Worm (Caenorhabditis elegans) whole organism, L4 larva: ENCODE results near the gene F11A10.5.

Experiments used
- D1046.2 ChIP-seq: fragments of 200-800 bp; sonication (Bioruptor generic); IDR thresholded peaks from 2 replicates; pipeline ENCODE4 v1.3.6; 2022; ENCODE audit warnings: missing genetic modification characterization, missing compliant biosample characterization
- F10B5.3 ChIP-seq: sonication (generic microtip); optimal IDR thresholded peaks from 2 replicates; lab custom pipeline; 2016; ENCODE audit warnings: mild to moderate bottlenecking, missing genetic modification characterization, missing compliant biosample characterization
- R02D3.7 ChIP-seq: fragments of 150-350 bp; sonication (generic microtip); optimal IDR thresholded peaks from 3 replicates; lab custom pipeline; 2014; ENCODE audit warnings: missing biosample characterization, missing genetic modification characterization
- Y75B8A.6 ChIP-seq: fragments of 200-800 bp; sonication (Bioruptor generic); IDR thresholded peaks from 2 replicates; pipeline ENCODE4 v1.3.6; 2022; ENCODE audit warnings: missing genetic modification reagents, missing genetic modification characterization, missing compliant biosample characterization
- ZK337.2 ChIP-seq: fragments of 200-800 bp; sonication (Bioruptor generic); IDR thresholded peaks from 2 replicates; pipeline ENCODE4 v1.3.6; 2022; ENCODE audit warnings: missing genetic modification reagents, missing genetic modification characterization, missing compliant biosample characterization
- ZK546.5 ChIP-seq, 2 experiments: sonication (generic microtip); optimal IDR thresholded peaks; 2 replicates each; lab custom pipeline; 2017; ENCODE audit warnings: missing biosample characterization in 2 of 2, missing genetic modification characterization in 2 of 2
- aha-1 ChIP-seq: fragments of 150-350 bp; peaks from one replicate; lab custom pipeline; 2014; ENCODE audit warnings: missing biosample characterization, missing genetic modification characterization
- arid-1 ChIP-seq: fragments of 200-800 bp; sonication (Bioruptor generic); conservative IDR thresholded peaks from 2 replicates; pipeline ENCODE4 v1.3.6; 2022; ENCODE audit warnings: missing genetic modification reagents, missing genetic modification characterization, missing compliant biosample characterization
- ceh-20 ChIP-seq: fragments of 200-800 bp; sonication (Bioruptor generic); IDR thresholded peaks from 2 replicates; pipeline ENCODE4 v1.3.6; 2022; ENCODE audit warnings: missing genetic modification reagents, missing genetic modification characterization, missing compliant biosample characterization
- ceh-28 ChIP-seq: fragments of 150-350 bp; optimal IDR thresholded peaks from 2 replicates; lab custom pipeline; 2014; ENCODE audit warnings: missing biosample characterization, missing genetic modification reagents, missing genetic modification characterization
- ceh-62 ChIP-seq: sonication (generic microtip); optimal IDR thresholded peaks from 2 replicates; lab custom pipeline; 2017; ENCODE audit warnings: missing biosample characterization, missing genetic modification characterization
- ces-1 ChIP-seq: fragments of 150-350 bp; sonication (generic microtip); optimal IDR thresholded peaks from 4 replicates; lab custom pipeline; 2014; ENCODE audit warnings: missing biosample characterization, missing genetic modification reagents, missing genetic modification characterization
- daf-12 ChIP-seq: fragments of 150-350 bp; optimal IDR thresholded peaks from 2 replicates; lab custom pipeline; 2014; ENCODE audit warnings: missing biosample characterization, missing genetic modification reagents, missing genetic modification characterization
- dmd-8 ChIP-seq: fragments of 200-800 bp; sonication (Bioruptor generic); IDR thresholded peaks from 2 replicates; pipeline ENCODE4 v1.3.6; 2022; ENCODE audit warnings: missing genetic modification characterization, missing compliant biosample characterization
- hlh-11 ChIP-seq: fragments of 200-800 bp; sonication (Bioruptor generic); optimal IDR thresholded peaks from 2 replicates; lab custom pipeline; 2018; ENCODE audit warnings: mild to moderate bottlenecking, missing genetic modification characterization, missing compliant biosample characterization
- hmg-1.1 ChIP-seq: fragments of 200-800 bp; sonication (Bioruptor generic); IDR thresholded peaks from 2 replicates; pipeline ENCODE4 v1.3.6; 2022; ENCODE audit warnings: missing genetic modification reagents, missing genetic modification characterization, missing compliant biosample characterization
- lin-15B ChIP-seq: fragments of 150-350 bp; sonication (generic microtip); optimal IDR thresholded peaks from 3 replicates; lab custom pipeline; 2014; ENCODE audit warnings: missing biosample characterization, missing genetic modification characterization
- lin-39 ChIP-seq: fragments of 150-350 bp; optimal IDR thresholded peaks from 2 replicates; lab custom pipeline; 2014; ENCODE audit warnings: missing biosample characterization, missing genetic modification reagents, missing genetic modification characterization
- lir-3 ChIP-seq: sonication (generic microtip); optimal IDR thresholded peaks from 2 replicates; lab custom pipeline; 2016; ENCODE audit warnings: mild to moderate bottlenecking, missing genetic modification characterization, missing compliant biosample characterization
- mdl-1 ChIP-seq, 2 experiments: fragments of 150-350 bp in 1 of 2; sonication (generic microtip) in 1 of 2; optimal IDR thresholded peaks; 2 replicates each; lab custom pipeline; 2014 to 2017; ENCODE audit warnings: missing biosample characterization in 2 of 2, missing genetic modification characterization in 2 of 2
- mes-2 ChIP-seq: sonication (generic microtip); optimal IDR thresholded peaks from 2 replicates; lab custom pipeline; 2016; ENCODE audit warnings: missing genotype, mild to moderate bottlenecking, missing genetic modification characterization, missing compliant biosample characterization; ENCODE audit not compliant: poor library complexity, severe bottlenecking
- nhr-111 ChIP-seq: fragments of 200-800 bp; sonication (Bioruptor generic); optimal IDR thresholded peaks from 2 replicates; lab custom pipeline; 2018; ENCODE audit warnings: mild to moderate bottlenecking, missing genetic modification characterization, missing compliant biosample characterization
- nhr-25 ChIP-seq: sonication (generic microtip); optimal IDR thresholded peaks from 2 replicates; lab custom pipeline; 2017; ENCODE audit warnings: missing genetic modification characterization, mild to moderate bottlenecking, missing compliant biosample characterization, antibody characterized with exemption, moderate library complexity, borderline replicate concordance; ENCODE audit not compliant: insufficient read depth
- nhr-41 ChIP-seq: fragments of 200-800 bp; sonication (Bioruptor generic); IDR thresholded peaks from 2 replicates; pipeline ENCODE4 v1.3.6; 2022; ENCODE audit warnings: missing genetic modification reagents, missing genetic modification characterization, missing compliant biosample characterization
- nhr-6 ChIP-seq: fragments of 150-350 bp; optimal IDR thresholded peaks from 2 replicates; lab custom pipeline; 2014; ENCODE audit warnings: missing biosample characterization, missing genetic modification characterization
- pha-4 ChIP-seq, 2 experiments: fragments of 150-350 bp in 1 of 2; fragments of 200-800 bp in 1 of 2; sonication (Bioruptor generic) in 1 of 2; IDR thresholded peaks in 1 of 2; optimal IDR thresholded peaks in 1 of 2; 2 replicates each; pipeline versions ENCODE4 v1.3.6 to Lab custom; 2014 to 2022; ENCODE audit warnings: missing genetic modification characterization in 2 of 2, missing genetic modification reagents in 2 of 2, missing biosample characterization in 1 of 2, missing compliant biosample characterization in 1 of 2
- php-3 ChIP-seq: fragments of 200-800 bp; sonication (Bioruptor generic); IDR thresholded peaks from 2 replicates; pipeline ENCODE4 v1.3.6; 2022; ENCODE audit warnings: missing genetic modification reagents, missing genetic modification characterization, missing compliant biosample characterization
- rbr-2 ChIP-seq: sonication (generic microtip); optimal IDR thresholded peaks from 2 replicates; lab custom pipeline; 2016; ENCODE audit warnings: missing genotype, missing genetic modification characterization, missing compliant biosample characterization
- saeg-2 ChIP-seq: fragments of 200-800 bp; sonication (Bioruptor generic); IDR thresholded peaks from 2 replicates; pipeline ENCODE4 v1.3.6; 2022; ENCODE audit warnings: missing genetic modification reagents, missing genetic modification characterization, missing compliant biosample characterization
- skn-1 ChIP-seq: fragments of 150-350 bp; optimal IDR thresholded peaks from 2 replicates; lab custom pipeline; 2014; ENCODE audit warnings: missing biosample characterization, missing genetic modification characterization
- spr-3 ChIP-seq: fragments of 200-800 bp; sonication (Bioruptor generic); optimal IDR thresholded peaks from 2 replicates; lab custom pipeline; 2018; ENCODE audit warnings: mild to moderate bottlenecking, missing genetic modification characterization, missing compliant biosample characterization
- tra-1 ChIP-seq: fragments of 200-800 bp; sonication (Bioruptor generic); IDR thresholded peaks from 2 replicates; pipeline ENCODE4 v1.3.6; 2022; ENCODE audit warnings: missing genetic modification reagents, missing genetic modification characterization, missing compliant biosample characterization
- unc-39 ChIP-seq: sonication (generic microtip); optimal IDR thresholded peaks from 2 replicates; lab custom pipeline; 2017; ENCODE audit warnings: missing biosample characterization, missing genetic modification characterization
- unc-62 ChIP-seq, 3 experiments: fragments of 150-350 bp in 1 of 3; sonication (generic microtip); optimal IDR thresholded peaks in 2 of 3; peaks in 1 of 3; 1 replicate in 1 of 3; 2 replicates in 2 of 3; lab custom pipeline; 2014 to 2017; ENCODE audit warnings: missing biosample characterization in 3 of 3, missing genetic modification characterization in 3 of 3, missing genetic modification reagents in 3 of 3, missing genotype in 1 of 3
- zfp-2 ChIP-seq: sonication (generic microtip); optimal IDR thresholded peaks from 2 replicates; lab custom pipeline; 2016; ENCODE audit warnings: mild to moderate bottlenecking, missing genetic modification characterization, missing compliant biosample characterization
- zip-2 ChIP-seq: fragments of 150-350 bp; optimal IDR thresholded peaks from 2 replicates; lab custom pipeline; 2014; ENCODE audit warnings: missing biosample characterization, missing genetic modification characterization
- ztf-7 ChIP-seq: fragments of 150-350 bp; optimal IDR thresholded peaks from 2 replicates; lab custom pipeline; 2014; ENCODE audit warnings: missing biosample characterization, missing genetic modification characterization

F11A10.5 gene

DNA sequence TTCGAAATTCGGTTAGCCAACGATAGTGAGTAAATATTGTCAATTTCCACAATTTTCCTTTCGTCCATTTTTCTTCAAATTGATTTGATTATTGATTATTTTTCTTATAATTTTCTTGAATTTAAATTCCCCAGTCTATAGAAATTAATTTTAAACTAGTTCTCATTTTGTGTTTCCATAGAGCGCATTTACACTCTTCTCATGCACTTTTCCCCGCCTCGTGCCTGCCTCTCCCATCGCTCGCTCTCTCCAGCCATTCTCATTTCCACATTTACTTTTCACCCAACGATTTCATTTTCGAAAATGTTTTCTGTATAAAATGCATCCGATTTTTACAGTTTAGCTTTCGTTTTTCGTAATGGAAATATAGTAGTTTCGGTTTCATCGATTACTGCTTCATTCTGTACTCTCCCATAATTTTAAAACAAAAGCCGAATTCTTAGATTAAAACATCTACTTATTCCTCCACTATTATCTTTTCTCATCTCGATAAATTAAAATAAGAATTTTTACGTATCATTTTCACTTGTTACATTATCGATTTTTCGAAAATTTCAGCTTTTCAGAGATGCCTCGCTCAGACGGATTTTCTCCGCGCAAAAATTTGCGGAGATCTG lies 14.9 kb upstream of the F11A10.5 start, which contains the start of gene lex-1 (continued):
- no peak for TF ChIP-seq ceh-20 (GFP tag; lab: Robert Waterston, UW)
- no peak for TF ChIP-seq rbr-2
- no peak for TF ChIP-seq dmd-8 (GFP tag; lab: Robert Waterston, UW)
- TF ChIP-seq ceh-62 (tag; lab: Kevin White, UChicago), result no peak

DNA sequence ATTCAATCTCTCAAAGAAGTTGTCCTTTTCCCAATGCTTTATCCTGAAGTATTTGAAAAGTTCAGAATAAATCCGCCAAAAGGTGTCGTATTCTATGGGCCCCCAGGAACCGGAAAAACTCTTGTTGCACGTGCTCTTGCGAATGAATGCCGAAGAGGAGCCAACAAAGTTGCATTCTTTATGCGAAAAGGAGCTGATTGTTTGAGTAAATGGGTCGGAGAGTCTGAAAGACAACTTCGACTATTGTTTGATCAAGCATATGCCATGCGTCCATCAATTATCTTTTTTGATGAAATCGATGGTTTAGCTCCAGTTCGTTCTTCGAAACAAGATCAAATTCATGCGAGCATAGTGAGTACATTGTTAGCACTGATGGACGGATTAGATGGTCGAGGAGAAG lies 13.1 kb upstream of the F11A10.5 start:
- TF ChIP-seq unc-62 (GFP tag; optimal IDR thresholded peaks at IDR 0.05 in 1 of 2; lab: Kevin White, UChicago) (peak in 1 of 2 experiments; percentile 63), unc-62 (tag; optimal IDR thresholded peaks at IDR 0.05; lab: Kevin White, UChicago) (no peak), saeg-2 (GFP tag; lab: Robert Waterston, UW) (no peak)

DNA sequence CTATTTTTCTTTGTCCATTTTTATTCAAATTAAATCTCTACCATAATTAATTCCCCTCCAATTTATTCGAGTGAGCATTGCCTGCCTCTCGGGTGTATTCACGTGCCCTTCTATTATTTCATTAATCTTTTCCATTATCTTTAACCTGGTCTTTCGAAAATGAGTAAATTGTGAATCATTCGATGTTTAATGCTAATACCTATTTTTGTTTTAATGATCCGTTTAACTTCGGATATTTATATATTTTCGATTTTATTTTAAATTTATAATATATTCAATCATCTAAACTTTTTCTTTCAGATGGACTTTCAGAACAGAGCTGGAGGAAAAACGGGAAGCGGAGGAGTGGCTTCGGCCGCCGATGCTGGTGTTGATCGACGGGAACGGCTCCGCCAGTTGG lies 9.7 kb upstream of the F11A10.5 start, which contains the start of gene repo-1:
repo-1 (plus strand) TSS at position 301 of the 400 bp plus-strand sequence.
- TF ChIP-seq aha-1, result peak; percentile 71
- TF ChIP-seq php-3, result no peak
- 0 out of 2 replicates have a peak, but pooled peaks have one; percentile 11 for TF ChIP-seq pha-4 (GFP tag; IDR thresholded peaks at IDR 0.05; lab: Robert Waterston, UW)
- TF ChIP-seq pha-4 (tag; optimal IDR thresholded peaks at IDR 0.05; lab: Kevin White, UChicago), result no peak

DNA sequence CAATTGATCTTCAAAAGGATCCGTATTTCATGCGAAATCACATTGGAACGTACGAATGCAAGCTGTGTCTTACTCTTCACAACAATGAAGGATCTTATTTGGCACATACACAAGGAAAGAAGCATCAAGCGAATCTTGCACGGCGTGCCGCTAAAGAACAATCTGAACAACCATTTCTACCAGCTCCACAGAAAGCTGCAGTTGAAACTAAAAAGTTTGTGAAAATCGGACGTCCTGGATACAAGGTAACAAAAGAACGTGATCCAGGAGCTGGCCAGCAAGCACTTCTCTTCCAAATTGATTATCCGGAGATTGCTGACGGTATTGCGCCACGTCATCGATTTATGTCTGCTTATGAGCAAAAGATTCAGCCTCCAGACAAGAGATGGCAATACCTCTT lies 9.3 kb upstream of the F11A10.5 start:
- TF ChIP-seq unc-62 (GFP tag; optimal IDR thresholded peaks at IDR 0.05 in 1 of 2; lab: Kevin White, UChicago), result peak in 1 of 2 experiments; percentile 92
- TF ChIP-seq unc-62 (tag; optimal IDR thresholded peaks at IDR 0.05; lab: Kevin White, UChicago), result no peak
- no peak for TF ChIP-seq daf-12 (tag; lab: Kevin White, UChicago)
- no peak for TF ChIP-seq Y75B8A.6 (GFP tag; lab: Robert Waterston, UW)
- no peak for TF ChIP-seq D1046.2 (GFP tag; lab: Robert Waterston, UW)

DNA sequence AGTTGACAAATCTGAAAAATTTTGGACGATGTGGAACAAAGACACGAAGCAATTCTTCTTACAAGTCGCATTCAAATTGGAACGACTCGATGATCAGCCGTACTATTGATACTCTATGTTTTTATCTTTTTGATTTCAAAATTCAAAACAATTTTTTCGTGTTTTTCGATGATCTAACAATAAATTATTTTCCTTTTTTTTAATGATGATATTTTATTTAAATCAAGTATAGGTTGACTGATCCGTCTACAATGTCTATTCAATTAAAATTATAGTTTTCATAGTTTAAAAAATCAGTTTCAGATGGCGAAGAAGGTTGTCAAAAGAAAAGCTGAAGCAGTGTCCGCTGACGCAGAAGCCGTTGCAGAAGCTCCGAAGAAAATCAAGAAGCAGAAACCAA lies 8.8 kb upstream of the F11A10.5 start, which contains the start of gene rbm-34:
rbm-34 (plus strand) TSS at position 301 of the 400 bp plus-strand sequence.
- TF ChIP-seq ceh-28 (tag; lab: Kevin White, UChicago) (no peak), pha-4 (GFP tag; IDR thresholded peaks at IDR 0.05; lab: Robert Waterston, UW) (0 out of 2 replicates have a peak, but pooled peaks have one; percentile 41), pha-4 (tag; optimal IDR thresholded peaks at IDR 0.05; lab: Kevin White, UChicago) (no peak)

DNA sequence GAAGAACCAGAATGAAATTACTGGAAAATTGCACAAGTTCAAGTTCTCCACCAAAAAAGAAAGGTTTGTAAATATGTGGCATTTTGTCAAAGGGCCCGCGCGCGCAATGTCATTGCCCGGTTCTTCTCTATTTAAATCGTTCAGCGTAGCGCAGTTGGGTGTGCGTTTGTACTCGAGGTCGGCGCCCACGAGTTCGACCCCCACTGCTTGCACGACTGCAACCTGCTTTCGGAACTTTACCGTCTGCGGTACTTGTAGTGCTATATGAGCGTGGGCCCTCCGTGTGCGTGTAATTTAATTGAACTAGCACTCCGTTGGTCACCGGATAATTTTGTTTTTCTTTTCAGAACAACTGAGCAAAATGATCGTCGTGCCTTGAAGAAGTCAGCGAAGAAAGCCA lies 7.4 kb upstream of the F11A10.5 start:
- TF ChIP-seq ztf-7 (tag; lab: Kevin White, UChicago) (peak; percentile 88), zfp-2 (tag; lab: Kevin White, UChicago) (peak; percentile 60), nhr-25 (tag; lab: Kevin White, UChicago) (peak; percentile 87), tra-1 (GFP tag; lab: Robert Waterston, UW) (peak; percentile 82), ZK546.5 (tag; optimal IDR thresholded peaks at IDR 0.05; lab: Kevin White, UChicago) (no peak), nhr-6 (tag; lab: Kevin White, UChicago) (peak; percentile 91), hmg-1.1 (GFP tag; lab: Robert Waterston, UW) (peak; percentile 87), mdl-1 (tag; optimal IDR thresholded peaks at IDR 0.05; lab: Kevin White, UChicago) (peak in 1 of 2 experiments; percentile 43), lin-15B (tag; lab: Kevin White, UChicago) (no peak), F10B5.3 (tag; lab: Kevin White, UChicago) (peak; percentile 63), ceh-20 (GFP tag; lab: Robert Waterston, UW) (peak; percentile 86), hlh-11 (tag; lab: Kevin White, UChicago) (peak; percentile 70), nhr-111 (GFP tag; lab: Kevin White, UChicago) (peak; percentile 81), ceh-28 (tag; lab: Kevin White, UChicago) (no peak), spr-3 (peak; percentile 79), R02D3.7 (no peak), lir-3 (tag; lab: Kevin White, UChicago) (peak; percentile 71), mes-2 (tag; lab: Kevin White, UChicago) (peak; percentile 89), ZK337.2 (peak; percentile 86), nhr-41 (GFP tag; lab: Robert Waterston, UW) (0 out of 2 replicates have a peak, but pooled peaks have one; percentile 29), skn-1 (tag; lab: Kevin White, UChicago) (no peak), lin-39 (tag; lab: Kevin White, UChicago) (no peak), zip-2 (peak; percentile 70), unc-39 (no peak), arid-1 (GFP tag; lab: Robert Waterston, UW) (peak; percentile 94), pha-4 (GFP tag; IDR thresholded peaks at IDR 0.05; lab: Robert Waterston, UW) (peak; percentile 91), pha-4 (tag; optimal IDR thresholded peaks at IDR 0.05; lab: Kevin White, UChicago) (no peak), ces-1 (no peak)
